Fruit fly (Drosophila melanogaster) whole organism, embryonic: ENCODE measurements around the gene RpL34b.

Source experiments
- Adf1 ChIP-seq: fragments of 200-800 bp; sonication (Bioruptor generic); IDR thresholded peaks from 2 replicates; pipeline ENCODE4 v1.3.6; 2022; ENCODE audit warnings: missing biosample characterization, missing genetic modification characterization
- BEAF-32 ChIP-seq: fragments of 200-800 bp; sonication (Bioruptor generic); optimal IDR thresholded peaks from 3 replicates; lab custom pipeline; 2017; ENCODE audit warnings: missing biosample characterization, missing genetic modification characterization, mild to moderate bottlenecking, moderate library complexity, missing genetic modification reagents
- Bgb ChIP-seq: fragments of 200-800 bp; sonication (Bioruptor generic); IDR thresholded peaks from 2 replicates; pipeline ENCODE4 v1.3.6; 2022; ENCODE audit warnings: missing biosample characterization, missing genetic modification characterization; ENCODE audit not compliant: partially characterized antibody
- CG1024 ChIP-seq: fragments of 200-800 bp; sonication (Bioruptor generic); IDR thresholded peaks from 2 replicates; pipeline ENCODE4 v1.3.6; 2022; ENCODE audit warnings: missing biosample characterization, missing genetic modification characterization
- CG10431 ChIP-seq: fragments of 200-800 bp; sonication (Bioruptor generic); optimal IDR thresholded peaks from 3 replicates; lab custom pipeline; 2018; ENCODE audit warnings: missing biosample characterization, mild to moderate bottlenecking, missing genetic modification characterization
- CG10979 ChIP-seq: fragments of 200-800 bp; sonication (Bioruptor generic); optimal IDR thresholded peaks from 2 replicates; lab custom pipeline; 2018; ENCODE audit warnings: missing biosample characterization, mild to moderate bottlenecking, missing genetic modification characterization, moderate library complexity
- CG11723 ChIP-seq: fragments of 200-800 bp; sonication (Bioruptor generic); optimal IDR thresholded peaks from 2 replicates; lab custom pipeline; 2017; ENCODE audit warnings: missing biosample characterization, mild to moderate bottlenecking, missing genetic modification characterization
- CG12942 ChIP-seq: fragments of 200-800 bp; sonication (Bioruptor generic); optimal IDR thresholded peaks from 3 replicates; lab custom pipeline; 2016; ENCODE audit warnings: missing biosample characterization, missing genetic modification characterization
- CG14667 ChIP-seq: fragments of 200-800 bp; sonication (Bioruptor generic); IDR thresholded peaks from 2 replicates; pipeline ENCODE4 v1.3.6; 2022; ENCODE audit warnings: missing biosample characterization, missing genetic modification characterization
- CG15514 ChIP-seq: fragments of 200-800 bp; sonication (Bioruptor generic); optimal IDR thresholded peaks from 3 replicates; lab custom pipeline; 2017; ENCODE audit warnings: missing biosample characterization, missing genetic modification characterization, mild to moderate bottlenecking, moderate library complexity, missing genetic modification reagents
- CG16813 ChIP-seq: fragments of 200-800 bp; sonication (Bioruptor generic); IDR thresholded peaks from 3 replicates; pipeline ENCODE4 v1.3.6; 2022; ENCODE audit warnings: missing biosample characterization, missing genetic modification characterization; ENCODE audit not compliant: partially characterized antibody
- CG17568 ChIP-seq: fragments of 200-800 bp; sonication (Bioruptor generic); optimal IDR thresholded peaks from 2 replicates; lab custom pipeline; 2018; ENCODE audit warnings: missing biosample characterization, mild to moderate bottlenecking, missing genetic modification characterization, moderate library complexity
- CG17802 ChIP-seq: fragments of 200-800 bp; sonication (Bioruptor generic); optimal IDR thresholded peaks from 2 replicates; lab custom pipeline; 2018; ENCODE audit warnings: missing biosample characterization, mild to moderate bottlenecking, missing genetic modification characterization, moderate library complexity
- CG1832 ChIP-seq: fragments of 200-800 bp; sonication (Bioruptor generic); optimal IDR thresholded peaks from 2 replicates; lab custom pipeline; 2017; ENCODE audit warnings: missing biosample characterization, mild to moderate bottlenecking, missing genetic modification characterization, inconsistent platforms
- CG18476 ChIP-seq: fragments of 200-800 bp; sonication (Bioruptor generic); optimal IDR thresholded peaks from 2 replicates; lab custom pipeline; 2016; ENCODE audit warnings: missing biosample characterization, mild to moderate bottlenecking, missing genetic modification characterization
- CG2129 ChIP-seq: fragments of 200-800 bp; sonication (Bioruptor generic); IDR thresholded peaks from 2 replicates; pipeline ENCODE4 v1.3.6; 2022; ENCODE audit warnings: missing biosample characterization, missing genetic modification characterization; ENCODE audit not compliant: partially characterized antibody
- CG3065 ChIP-seq: fragments of 200-800 bp; sonication (Bioruptor generic); optimal IDR thresholded peaks from 2 replicates; lab custom pipeline; 2016; ENCODE audit warnings: missing biosample characterization, missing genetic modification characterization
- CG3407 ChIP-seq: fragments of 200-800 bp; sonication (Bioruptor generic); optimal IDR thresholded peaks from 2 replicates; lab custom pipeline; 2018; ENCODE audit warnings: missing biosample characterization, mild to moderate bottlenecking, missing genetic modification characterization
- CG3995 ChIP-seq: fragments of 200-800 bp; sonication (Bioruptor generic); optimal IDR thresholded peaks from 3 replicates; lab custom pipeline; 2016; ENCODE audit warnings: missing biosample characterization, missing genetic modification characterization
- CG4282 ChIP-seq: fragments of 200-800 bp; sonication (Bioruptor generic); optimal IDR thresholded peaks from 2 replicates; lab custom pipeline; 2016; ENCODE audit warnings: missing biosample characterization, missing genetic modification characterization
- CG4404 ChIP-seq: fragments of 200-800 bp; sonication (Bioruptor generic); IDR thresholded peaks from 2 replicates; pipeline ENCODE4 v1.3.6; 2022; ENCODE audit warnings: missing biosample characterization, missing genetic modification characterization
- CG4854 ChIP-seq: fragments of 200-800 bp; sonication (Bioruptor generic); optimal IDR thresholded peaks from 2 replicates; lab custom pipeline; 2016; ENCODE audit warnings: missing biosample characterization, missing genetic modification characterization, inconsistent platforms
- CG7928 ChIP-seq: fragments of 200-800 bp; sonication (Bioruptor generic); optimal IDR thresholded peaks from 2 replicates; lab custom pipeline; 2017; ENCODE audit warnings: missing biosample characterization, mild to moderate bottlenecking, missing genetic modification characterization
- CG8944 ChIP-seq: fragments of 200-800 bp; sonication (Bioruptor generic); optimal IDR thresholded peaks from 3 replicates; lab custom pipeline; 2016; ENCODE audit warnings: missing biosample characterization, missing genetic modification characterization
- D ChIP-seq, 2 experiments: fragments of 200-800 bp in 1 of 2; fragments of >200 bp in 1 of 2; sonication (Bioruptor generic) in 1 of 2; optimal IDR thresholded peaks; 2 replicates in 1 of 2; 3 replicates in 1 of 2; lab custom pipeline; 2017; ENCODE audit warnings: mild to moderate bottlenecking in 1 of 2, missing biosample characterization in 1 of 2, missing genetic modification characterization in 1 of 2, missing genetic modification reagents in 1 of 2
- D19A ChIP-seq: fragments of 200-800 bp; optimal IDR thresholded peaks from 3 replicates; lab custom pipeline; 2019; ENCODE audit warnings: missing biosample characterization, mild to moderate bottlenecking, missing genetic modification characterization, moderate library complexity
- D19B ChIP-seq: fragments of 200-800 bp; sonication (Bioruptor generic); optimal IDR thresholded peaks from 2 replicates; lab custom pipeline; 2017; ENCODE audit warnings: missing biosample characterization, mild to moderate bottlenecking, missing genetic modification characterization
- HLH4C ChIP-seq: fragments of 200-800 bp; sonication (Bioruptor generic); IDR thresholded peaks from 3 replicates; pipeline ENCODE4 v1.3.6; 2022; ENCODE audit warnings: missing biosample characterization, missing genetic modification characterization; ENCODE audit not compliant: partially characterized antibody
- Mrtf ChIP-seq: fragments of 200-800 bp; sonication (Bioruptor generic); IDR thresholded peaks from 3 replicates; pipeline ENCODE4 v1.3.6; 2022; ENCODE audit warnings: missing biosample characterization, missing genetic modification characterization
- NFAT ChIP-seq: fragments of 200-800 bp; sonication (Bioruptor generic); IDR thresholded peaks from 2 replicates; pipeline ENCODE4 v1.3.6; 2022; ENCODE audit warnings: missing biosample characterization, missing genetic modification characterization
- Nf-YC ChIP-seq: fragments of 200-800 bp; optimal IDR thresholded peaks from 3 replicates; lab custom pipeline; 2019; ENCODE audit warnings: missing biosample characterization, mild to moderate bottlenecking, missing genetic modification characterization, moderate library complexity
- Sry-β ChIP-seq: fragments of 200-800 bp; sonication (Bioruptor generic); optimal IDR thresholded peaks from 2 replicates; lab custom pipeline; 2018; ENCODE audit warnings: missing biosample characterization, mild to moderate bottlenecking, missing genetic modification characterization, moderate library complexity
- ab ChIP-seq: fragments of 200-800 bp; sonication (Bioruptor generic); optimal IDR thresholded peaks from 2 replicates; lab custom pipeline; 2016; ENCODE audit warnings: missing biosample characterization, missing genetic modification characterization
- ase ChIP-seq: fragments of 200-800 bp; sonication (Bioruptor generic); IDR thresholded peaks from 3 replicates; pipeline ENCODE4 v1.3.6; 2022; ENCODE audit warnings: missing biosample characterization, missing genetic modification characterization
- cato ChIP-seq: fragments of 200-800 bp; sonication (Bioruptor generic); optimal IDR thresholded peaks from 2 replicates; lab custom pipeline; 2016; ENCODE audit warnings: missing biosample characterization, missing genetic modification characterization, borderline replicate concordance
- cg ChIP-seq: fragments of 200-800 bp; sonication (Bioruptor generic); optimal IDR thresholded peaks from 3 replicates; lab custom pipeline; 2019; ENCODE audit warnings: missing biosample characterization, mild to moderate bottlenecking, missing genetic modification characterization, moderate library complexity
- dm ChIP-seq: fragments of 200-800 bp; sonication (Bioruptor generic); optimal IDR thresholded peaks from 3 replicates; lab custom pipeline; 2016; ENCODE audit warnings: missing biosample characterization, missing genetic modification characterization
- dpn ChIP-seq, 2 experiments: fragments of 200-800 bp; sonication (Bioruptor generic); optimal IDR thresholded peaks; 3 replicates each; lab custom pipeline; 2016; ENCODE audit warnings: missing biosample characterization in 2 of 2, missing genetic modification characterization in 2 of 2
- fd64A ChIP-seq: fragments of 200-800 bp; sonication (Bioruptor generic); optimal IDR thresholded peaks from 3 replicates; lab custom pipeline; 2018; ENCODE audit warnings: missing biosample characterization, mild to moderate bottlenecking, missing genetic modification characterization
- insv ChIP-seq, 2 experiments: fragments of 200-800 bp; sonication (Bioruptor generic); optimal IDR thresholded peaks; 3 replicates each; lab custom pipeline; 2016 to 2018; ENCODE audit warnings: missing biosample characterization in 2 of 2, missing genetic modification characterization in 2 of 2
- kay ChIP-seq: fragments of 200-800 bp; sonication (Bioruptor generic); optimal IDR thresholded peaks from 2 replicates; lab custom pipeline; 2016; ENCODE audit warnings: missing biosample characterization, missing genetic modification characterization
- lilli ChIP-seq: fragments of 200-800 bp; sonication (Bioruptor generic); optimal IDR thresholded peaks from 3 replicates; lab custom pipeline; 2016; ENCODE audit warnings: missing biosample characterization, missing genetic modification characterization
- repo ChIP-seq: fragments of 200-800 bp; sonication (Bioruptor generic); optimal IDR thresholded peaks from 2 replicates; lab custom pipeline; 2016; ENCODE audit warnings: missing biosample characterization, missing genetic modification characterization
- rib ChIP-seq: fragments of 200-800 bp; sonication (Bioruptor generic); IDR thresholded peaks from 2 replicates; pipeline ENCODE4 v1.3.6; 2022; ENCODE audit warnings: missing biosample characterization, missing genetic modification characterization
- sima ChIP-seq: fragments of 200-800 bp; sonication (Bioruptor generic); optimal IDR thresholded peaks from 2 replicates; lab custom pipeline; 2016; ENCODE audit warnings: missing biosample characterization, missing genetic modification characterization
- tna ChIP-seq: fragments of 200-800 bp; sonication (Bioruptor generic); IDR thresholded peaks from 2 replicates; pipeline ENCODE4 v1.3.6; 2022; ENCODE audit warnings: missing biosample characterization, missing genetic modification characterization; ENCODE audit not compliant: partially characterized antibody
- trem ChIP-seq: fragments of 200-800 bp; optimal IDR thresholded peaks from 3 replicates; lab custom pipeline; 2019; ENCODE audit warnings: missing biosample characterization, mild to moderate bottlenecking, missing genetic modification characterization, moderate library complexity
- twi ChIP-seq: fragments of 200-800 bp; optimal IDR thresholded peaks from 2 replicates; lab custom pipeline; 2019; ENCODE audit warnings: missing biosample characterization, mild to moderate bottlenecking, missing genetic modification characterization, moderate library complexity

RpL34b gene

dm6 chr3R:9394385-9395042 lies 6.5 kb downstream of the RpL34b start, which contains the start of gene FER (continued):
- TF ChIP-seq dpn (GFP tag; optimal IDR thresholded peaks at IDR 0.05; lab: Kevin White, UChicago) (peak; percentile 19 to 31), CG17802 (tag; lab: Kevin White, UChicago) (no peak), D19B (GFP tag; lab: Kevin White, UChicago) (no peak), CG1024 (GFP tag; lab: Robert Waterston, UW) (peak; percentile 2; the same call in 1 of the 2 replicates), Sry-β (GFP tag; lab: Kevin White, UChicago) (no peak), D (optimal IDR thresholded peaks at IDR 0.05; lab: Kevin White, UChicago) (no peak), D (GFP tag; optimal IDR thresholded peaks at IDR 0.05; lab: Kevin White, UChicago) (no peak), CG2129 (GFP tag; lab: Robert Waterston, UW) (no peak), insv (GFP tag; optimal IDR thresholded peaks at IDR 0.05; lab: Kevin White, UChicago) (peak in 1 of 2 experiments; percentile 47), CG8944 (GFP tag; lab: Kevin White, UChicago) (peak; percentile 21), HLH4C (GFP tag; lab: Robert Waterston, UW) (peak; percentile 54; the same call in 2 of the 3 replicates), lilli (peak; percentile 39), sima (GFP tag; lab: Kevin White, UChicago) (no peak), CG18476 (GFP tag; lab: Kevin White, UChicago) (no peak), rib (GFP tag; lab: Robert Waterston, UW) (peak; percentile 81), ab (GFP tag; lab: Kevin White, UChicago) (no peak), Mrtf (GFP tag; lab: Robert Waterston, UW) (no peak), CG7928 (GFP tag; lab: Kevin White, UChicago) (no peak), CG10979 (tag; lab: Kevin White, UChicago) (peak; percentile 31), CG17568 (GFP tag; lab: Kevin White, UChicago) (peak; percentile 35), CG15514 (peak; percentile 63), BEAF-32 (no peak), Adf1 (GFP tag; lab: Robert Waterston, UW) (peak; percentile 17; the same call in 1 of the 2 replicates), ase (GFP tag; lab: Robert Waterston, UW) (no peak), tna (GFP tag; lab: Robert Waterston, UW) (peak; percentile 81), D19A (tag; lab: Kevin White, UChicago) (no peak), CG12942 (no peak), Bgb (GFP tag; lab: Robert Waterston, UW) (peak; percentile 85), cato (GFP tag; lab: Kevin White, UChicago) (no peak), NFAT (peak; percentile 68), CG3995 (GFP tag; lab: Kevin White, UChicago) (peak; percentile 1), fd64A (GFP tag; lab: Kevin White, UChicago) (peak; percentile 41), kay (GFP tag; lab: Kevin White, UChicago) (no peak), CG16813 (peak; percentile 22; the same call in 1 of the 3 replicates), CG14667 (GFP tag; lab: Robert Waterston, UW) (no peak), CG4854 (peak; percentile 10), dm (no peak), CG3065 (GFP tag; lab: Kevin White, UChicago) (no peak), CG4404 (GFP tag; lab: Robert Waterston, UW) (no peak), CG10431 (no peak), Nf-YC (peak; percentile 57), CG4282 (peak; percentile 19), cg (GFP tag; lab: Kevin White, UChicago) (no peak), CG3407 (GFP tag; lab: Kevin White, UChicago) (no peak), trem (tag; lab: Kevin White, UChicago) (no peak), twi (tag; lab: Kevin White, UChicago) (no peak), CG1832 (GFP tag; lab: Kevin White, UChicago) (peak; percentile 78), repo (GFP tag; lab: Kevin White, UChicago) (no peak), CG11723 (peak; percentile 24)
